Worm (Caenorhabditis elegans) whole organism, L4 larva: ENCODE data around the gene acr-3.

Experiments
- F10B5.3 ChIP-seq: sonication (generic microtip); optimal IDR thresholded peaks from 2 replicates; lab custom pipeline; 2016; ENCODE audit warnings: mild to moderate bottlenecking, missing genetic modification characterization, missing compliant biosample characterization
- F44E2.7 ChIP-seq: fragments of 200-800 bp; sonication (Bioruptor generic); IDR thresholded peaks from 2 replicates; pipeline ENCODE4 v2.1.2; 2022; ENCODE audit warnings: missing genetic modification characterization, missing compliant biosample characterization
- R02D3.7 ChIP-seq: fragments of 150-350 bp; sonication (generic microtip); optimal IDR thresholded peaks from 3 replicates; lab custom pipeline; 2014; ENCODE audit warnings: missing biosample characterization, missing genetic modification characterization
- Y75B8A.6 ChIP-seq: fragments of 200-800 bp; sonication (Bioruptor generic); IDR thresholded peaks from 2 replicates; pipeline ENCODE4 v1.3.6; 2022; ENCODE audit warnings: missing genetic modification reagents, missing genetic modification characterization, missing compliant biosample characterization
- aly-2 ChIP-seq: sonication (generic microtip); optimal IDR thresholded peaks from 2 replicates; lab custom pipeline; 2018; ENCODE audit warnings: missing biosample characterization, missing genetic modification characterization
- ama-1 ChIP-seq: fragments of 150-350 bp; optimal IDR thresholded peaks from 2 replicates; lab custom pipeline; 2014; ENCODE audit warnings: inconsistent platforms, mixed read lengths
- arid-1 ChIP-seq: fragments of 200-800 bp; sonication (Bioruptor generic); conservative IDR thresholded peaks from 2 replicates; pipeline ENCODE4 v1.3.6; 2022; ENCODE audit warnings: missing genetic modification reagents, missing genetic modification characterization, missing compliant biosample characterization
- hmg-1.1 ChIP-seq: fragments of 200-800 bp; sonication (Bioruptor generic); IDR thresholded peaks from 2 replicates; pipeline ENCODE4 v1.3.6; 2022; ENCODE audit warnings: missing genetic modification reagents, missing genetic modification characterization, missing compliant biosample characterization
- lin-15B ChIP-seq: fragments of 150-350 bp; sonication (generic microtip); optimal IDR thresholded peaks from 3 replicates; lab custom pipeline; 2014; ENCODE audit warnings: missing biosample characterization, missing genetic modification characterization
- nhr-77 ChIP-seq: fragments of 150-350 bp; optimal IDR thresholded peaks from 2 replicates; lab custom pipeline; 2014; ENCODE audit warnings: missing biosample characterization, missing genetic modification characterization
- snpc-4 ChIP-seq: fragments of 150-350 bp; optimal IDR thresholded peaks from 2 replicates; lab custom pipeline; 2014; ENCODE audit warnings: missing biosample characterization, missing genetic modification characterization
- spr-3 ChIP-seq: fragments of 200-800 bp; sonication (Bioruptor generic); optimal IDR thresholded peaks from 2 replicates; lab custom pipeline; 2018; ENCODE audit warnings: mild to moderate bottlenecking, missing genetic modification characterization, missing compliant biosample characterization
- unc-130 ChIP-seq: sonication (generic microtip); optimal IDR thresholded peaks from 2 replicates; lab custom pipeline; 2016; ENCODE audit warnings: missing genetic modification reagents, missing genetic modification characterization, missing compliant biosample characterization
- ztf-11 ChIP-seq: fragments of 150-350 bp; optimal IDR thresholded peaks from 2 replicates; lab custom pipeline; 2014; ENCODE audit warnings: missing biosample characterization, missing genetic modification characterization

DNA sequence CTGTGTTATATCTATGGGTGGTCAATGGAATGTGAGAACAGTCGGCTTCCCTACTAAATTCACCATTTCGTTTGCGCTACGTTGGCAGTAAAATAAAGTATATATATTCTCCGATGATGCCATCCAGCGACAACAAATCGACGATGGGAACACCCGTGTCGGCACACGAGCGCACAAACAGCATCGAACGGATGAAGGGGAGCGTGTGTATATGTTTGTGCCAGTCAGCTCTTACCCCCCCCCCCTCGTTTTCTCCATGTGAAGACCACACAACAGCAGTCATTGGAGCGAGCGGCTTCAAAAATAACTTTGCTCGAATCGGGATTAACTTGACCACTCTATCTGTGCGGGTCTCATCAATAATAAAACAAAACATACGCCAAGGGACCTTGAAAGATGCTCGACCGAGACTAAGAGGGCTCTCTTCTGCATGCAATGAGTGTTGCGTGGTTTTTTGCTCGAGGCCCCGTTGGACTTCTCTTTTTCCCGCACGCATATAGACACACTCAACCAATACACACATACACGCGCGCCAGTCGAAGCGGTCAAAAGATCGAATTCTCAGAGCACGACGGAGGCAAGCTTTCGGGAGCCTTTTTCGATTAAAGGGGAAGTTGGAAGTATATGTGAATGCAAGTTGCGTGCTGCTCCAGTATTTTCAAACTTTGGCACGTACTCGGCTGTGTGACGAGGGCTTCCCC is 31.1 kb downstream of the acr-3 start:
- TF ChIP-seq ztf-11 (tag; lab: Kevin White, UChicago) = no peak
- TF ChIP-seq hmg-1.1 (GFP tag; lab: Robert Waterston, UW) = no peak
- no peak for TF ChIP-seq F10B5.3 (tag; lab: Kevin White, UChicago)
- no peak for TF ChIP-seq aly-2 (tag; lab: Kevin White, UChicago)
- TF ChIP-seq F44E2.7 = no peak
- no peak for TF ChIP-seq R02D3.7
- no peak for TF ChIP-seq ama-1 (lab: Kevin White, UChicago)
- TF ChIP-seq spr-3 (GFP tag; lab: Kevin White, UChicago) = no peak
- no peak; the same call in 1 of the 2 replicates for TF ChIP-seq arid-1 (GFP tag; lab: Robert Waterston, UW)
- no peak for TF ChIP-seq unc-130
- no peak for TF ChIP-seq Y75B8A.6 (GFP tag; lab: Robert Waterston, UW)
- no peak for TF ChIP-seq snpc-4 (tag; lab: Kevin White, UChicago)
- no peak for TF ChIP-seq nhr-77
- no peak for TF ChIP-seq lin-15B (tag; lab: Kevin White, UChicago)
